Fruit fly (Drosophila melanogaster) whole organism, embryonic: Measurements from ENCODE around the gene CG42759.

Experiments
- Awh ChIP-seq: fragments of 200-800 bp; sonication (Bioruptor generic); IDR thresholded peaks from 2 replicates; pipeline ENCODE4, ENCODE4 v1.3.6; 2022; ENCODE audit warnings: missing biosample characterization, missing genetic modification characterization
- CG10267 ChIP-seq: fragments of 200-800 bp; sonication (Bioruptor generic); optimal IDR thresholded peaks from 2 replicates; lab custom pipeline; 2018; ENCODE audit warnings: missing biosample characterization, mild to moderate bottlenecking, missing genetic modification characterization, moderate library complexity
- CG10979 ChIP-seq: fragments of 200-800 bp; sonication (Bioruptor generic); optimal IDR thresholded peaks from 2 replicates; lab custom pipeline; 2018; ENCODE audit warnings: missing biosample characterization, mild to moderate bottlenecking, missing genetic modification characterization, moderate library complexity
- CG12104 ChIP-seq: fragments of 200-800 bp; sonication (Bioruptor generic); optimal IDR thresholded peaks from 3 replicates; lab custom pipeline; 2016; ENCODE audit warnings: missing biosample characterization, missing genetic modification characterization
- CG12391 ChIP-seq: fragments of 200-800 bp; sonication (Bioruptor generic); optimal IDR thresholded peaks from 3 replicates; lab custom pipeline; 2018; ENCODE audit warnings: missing biosample characterization, mild to moderate bottlenecking, missing genetic modification characterization, moderate library complexity
- CG12769 ChIP-seq: fragments of 200-800 bp; sonication (Bioruptor generic); optimal IDR thresholded peaks from 2 replicates; lab custom pipeline; 2019; ENCODE audit warnings: missing biosample characterization, mild to moderate bottlenecking, missing genetic modification characterization, moderate library complexity
- CG14441 ChIP-seq: fragments of 200-800 bp; sonication (Bioruptor generic); IDR thresholded peaks from 2 replicates; pipeline ENCODE4 v1.3.6; 2022; ENCODE audit warnings: missing biosample characterization, missing genetic modification characterization
- CG1603 ChIP-seq: fragments of 200-800 bp; sonication (Bioruptor generic); optimal IDR thresholded peaks from 2 replicates; lab custom pipeline; 2019; ENCODE audit warnings: missing biosample characterization, mild to moderate bottlenecking, missing genetic modification characterization, moderate library complexity
- CG17568 ChIP-seq: fragments of 200-800 bp; sonication (Bioruptor generic); optimal IDR thresholded peaks from 2 replicates; lab custom pipeline; 2018; ENCODE audit warnings: missing biosample characterization, mild to moderate bottlenecking, missing genetic modification characterization, moderate library complexity
- CG1792 ChIP-seq: fragments of 200-800 bp; sonication (Bioruptor generic); optimal IDR thresholded peaks from 2 replicates; lab custom pipeline; 2016; ENCODE audit warnings: missing biosample characterization, missing genetic modification characterization
- CG18262 ChIP-seq: fragments of 200-800 bp; optimal IDR thresholded peaks from 3 replicates; lab custom pipeline; 2019; ENCODE audit warnings: missing biosample characterization, mild to moderate bottlenecking, missing genetic modification characterization, moderate library complexity
- CG18764 ChIP-seq: fragments of 200-800 bp; sonication (Bioruptor generic); optimal IDR thresholded peaks from 3 replicates; lab custom pipeline; 2016; ENCODE audit warnings: missing biosample characterization, missing genetic modification characterization
- CG2116 ChIP-seq: fragments of 200-800 bp; sonication (Bioruptor generic); optimal IDR thresholded peaks from 3 replicates; lab custom pipeline; 2018; ENCODE audit warnings: missing biosample characterization, mild to moderate bottlenecking, missing genetic modification characterization
- CG2199 ChIP-seq: fragments of 200-800 bp; sonication (Bioruptor generic); IDR thresholded peaks from 3 replicates; pipeline ENCODE4 v1.3.6; 2022; ENCODE audit warnings: missing biosample characterization, missing genetic modification characterization
- CG30403 ChIP-seq: fragments of 200-800 bp; sonication (Bioruptor generic); optimal IDR thresholded peaks from 3 replicates; lab custom pipeline; 2016; ENCODE audit warnings: missing biosample characterization, missing genetic modification characterization
- CG32772 ChIP-seq: fragments of 200-800 bp; sonication (Bioruptor generic); IDR thresholded peaks from 2 replicates; pipeline ENCODE4 v1.3.6; 2022; ENCODE audit warnings: missing biosample characterization, missing genetic modification characterization
- CG33557 ChIP-seq: fragments of 200-800 bp; sonication (Bioruptor generic); optimal IDR thresholded peaks from 2 replicates; lab custom pipeline; 2019; ENCODE audit warnings: missing biosample characterization, mild to moderate bottlenecking, missing genetic modification characterization, moderate library complexity
- CG34376 ChIP-seq: fragments of 200-800 bp; sonication (Bioruptor generic); optimal IDR thresholded peaks from 2 replicates; lab custom pipeline; 2018; ENCODE audit warnings: missing biosample characterization, mild to moderate bottlenecking, missing genetic modification characterization
- CG42726 ChIP-seq: fragments of 200-800 bp; sonication (Bioruptor generic); IDR thresholded peaks from 2 replicates; pipeline ENCODE4 v1.3.6; 2022; ENCODE audit warnings: missing biosample characterization, missing genetic modification characterization; ENCODE audit not compliant: partially characterized antibody
- CG6175 ChIP-seq: fragments of 200-800 bp; sonication (Bioruptor generic); IDR thresholded peaks from 3 replicates; pipeline ENCODE4 v1.3.6; 2022; ENCODE audit warnings: missing biosample characterization, missing genetic modification characterization
- CG7839 ChIP-seq: fragments of 200-800 bp; sonication (Bioruptor generic); optimal IDR thresholded peaks from 3 replicates; lab custom pipeline; 2018; ENCODE audit warnings: missing biosample characterization, mild to moderate bottlenecking, missing genetic modification characterization, moderate library complexity
- CG7928 ChIP-seq: fragments of 200-800 bp; sonication (Bioruptor generic); optimal IDR thresholded peaks from 2 replicates; lab custom pipeline; 2017; ENCODE audit warnings: missing biosample characterization, mild to moderate bottlenecking, missing genetic modification characterization
- CG8388 ChIP-seq: fragments of 200-800 bp; sonication (Bioruptor generic); optimal IDR thresholded peaks from 2 replicates; lab custom pipeline; 2019; ENCODE audit warnings: missing biosample characterization, mild to moderate bottlenecking, missing genetic modification characterization, moderate library complexity
- CG9609 ChIP-seq: fragments of 200-800 bp; sonication (Bioruptor generic); optimal IDR thresholded peaks from 3 replicates; lab custom pipeline; 2016; ENCODE audit warnings: missing biosample characterization, missing genetic modification characterization
- Dip2 ChIP-seq: fragments of 200-800 bp; sonication (Bioruptor generic); IDR thresholded peaks from 2 replicates; pipeline ENCODE4 v1.3.6; 2022; ENCODE audit warnings: missing biosample characterization, missing genetic modification characterization
- Dp ChIP-seq: fragments of 200-800 bp; sonication (Bioruptor generic); optimal IDR thresholded peaks from 2 replicates; lab custom pipeline; 2018; ENCODE audit warnings: missing biosample characterization, mild to moderate bottlenecking, missing genetic modification characterization, moderate library complexity
- HLH4C ChIP-seq: fragments of 200-800 bp; sonication (Bioruptor generic); IDR thresholded peaks from 3 replicates; pipeline ENCODE4 v1.3.6; 2022; ENCODE audit warnings: missing biosample characterization, missing genetic modification characterization; ENCODE audit not compliant: partially characterized antibody
- Jarid2 ChIP-seq: fragments of 200-800 bp; sonication (Bioruptor generic); optimal IDR thresholded peaks from 3 replicates; lab custom pipeline; 2017; ENCODE audit warnings: mild to moderate bottlenecking, missing biosample characterization, missing genetic modification reagents, missing genetic modification characterization
- Myb ChIP-seq: fragments of 200-800 bp; sonication (Bioruptor generic); optimal IDR thresholded peaks from 2 replicates; lab custom pipeline; 2016; ENCODE audit warnings: missing biosample characterization, missing genetic modification characterization
- Poxn ChIP-seq: fragments of 200-800 bp; sonication (Bioruptor generic); IDR thresholded peaks from 2 replicates; pipeline ENCODE4 v1.3.6; 2022; ENCODE audit warnings: missing biosample characterization, missing genetic modification characterization
- Rx ChIP-seq: fragments of 200-800 bp; sonication (Bioruptor generic); IDR thresholded peaks from 2 replicates; pipeline ENCODE4 v1.3.6; 2022; ENCODE audit warnings: missing biosample characterization, missing genetic modification characterization
- Scr ChIP-seq: fragments of 200-800 bp; sonication (Bioruptor generic); IDR thresholded peaks from 2 replicates; pipeline ENCODE4 v1.3.6; 2022; ENCODE audit warnings: missing biosample characterization, missing genetic modification characterization; ENCODE audit not compliant: partially characterized antibody
- Sry-δ ChIP-seq: fragments of 200-800 bp; sonication (Bioruptor generic); optimal IDR thresholded peaks from 2 replicates; lab custom pipeline; 2016; ENCODE audit warnings: missing biosample characterization, missing genetic modification characterization
- Ssrp ChIP-seq: fragments of 200-800 bp; sonication (Bioruptor generic); optimal IDR thresholded peaks from 2 replicates; lab custom pipeline; 2018; ENCODE audit warnings: missing biosample characterization, mild to moderate bottlenecking, missing genetic modification characterization, moderate library complexity
- TFAM ChIP-seq: fragments of 200-800 bp; sonication (Bioruptor generic); optimal IDR thresholded peaks from 2 replicates; lab custom pipeline; 2017; ENCODE audit warnings: missing biosample characterization, missing genetic modification characterization, inconsistent platforms
- az2 ChIP-seq: fragments of 200-800 bp; sonication (Bioruptor generic); optimal IDR thresholded peaks from 3 replicates; lab custom pipeline; 2016; ENCODE audit warnings: missing biosample characterization, missing genetic modification characterization
- btn ChIP-seq: fragments of 200-800 bp; sonication (Bioruptor generic); optimal IDR thresholded peaks from 2 replicates; lab custom pipeline; 2016; ENCODE audit warnings: missing biosample characterization, missing genetic modification characterization
- da ChIP-seq: fragments of 200-800 bp; sonication (Bioruptor generic); optimal IDR thresholded peaks from 2 replicates; lab custom pipeline; 2016; ENCODE audit warnings: missing biosample characterization, missing genetic modification characterization
- fd3F ChIP-seq: fragments of 200-800 bp; sonication (Bioruptor generic); optimal IDR thresholded peaks from 2 replicates; lab custom pipeline; 2018; ENCODE audit warnings: missing biosample characterization, mild to moderate bottlenecking, missing genetic modification characterization, moderate library complexity
- hb ChIP-seq: fragments of 200-800 bp; sonication (Bioruptor generic); IDR thresholded peaks from 3 replicates; pipeline ENCODE4 v1.3.6; 2022; ENCODE audit warnings: missing biosample characterization, missing genetic modification characterization; ENCODE audit not compliant: partially characterized antibody
- hbn ChIP-seq: fragments of 200-800 bp; sonication (Bioruptor generic); IDR thresholded peaks from 2 replicates; pipeline ENCODE4 v1.3.6; 2022; ENCODE audit warnings: missing biosample characterization, missing genetic modification characterization; ENCODE audit not compliant: partially characterized antibody
- klu ChIP-seq: fragments of 200-800 bp; sonication (Bioruptor generic); IDR thresholded peaks from 2 replicates; pipeline ENCODE4 v1.3.6; 2022; ENCODE audit warnings: missing biosample characterization, missing genetic modification characterization
- mirr ChIP-seq: fragments of 200-800 bp; sonication (Bioruptor generic); optimal IDR thresholded peaks from 3 replicates; lab custom pipeline; 2018; ENCODE audit warnings: missing biosample characterization, mild to moderate bottlenecking, missing genetic modification characterization
- org-1 ChIP-seq: fragments of 200-800 bp; sonication (Bioruptor generic); optimal IDR thresholded peaks from 2 replicates; lab custom pipeline; 2017; ENCODE audit warnings: missing biosample characterization, missing genetic modification characterization
- stc ChIP-seq: fragments of 200-800 bp; sonication (Bioruptor generic); IDR thresholded peaks from 2 replicates; pipeline ENCODE4 v1.3.6; 2022; ENCODE audit warnings: missing biosample characterization, missing genetic modification characterization
- tio ChIP-seq: fragments of 200-800 bp; sonication (Bioruptor generic); optimal IDR thresholded peaks from 2 replicates; lab custom pipeline; 2017; ENCODE audit warnings: missing biosample characterization, missing genetic modification characterization, inconsistent platforms
- trem ChIP-seq: fragments of 200-800 bp; optimal IDR thresholded peaks from 3 replicates; lab custom pipeline; 2019; ENCODE audit warnings: missing biosample characterization, mild to moderate bottlenecking, missing genetic modification characterization, moderate library complexity
- trh ChIP-seq: fragments of 200-800 bp; sonication (Bioruptor generic); optimal IDR thresholded peaks from 2 replicates; lab custom pipeline; 2016; ENCODE audit warnings: missing biosample characterization, missing genetic modification characterization

CG42759 gene

dm6 chr3R:10139649-10140598, 2.9 kb upstream of the CG42759 start, which contains the start of gene tws (continued):
- TF ChIP-seq CG1603 (peak; percentile 72), Ssrp (tag; lab: Kevin White, UChicago) (peak; percentile 35), CG6175 (GFP tag; lab: Robert Waterston, UW) (0 out of 3 replicates have a peak, but pooled peaks have one; percentile 37), az2 (GFP tag; lab: Kevin White, UChicago) (peak; percentile 20), Myb (GFP tag; lab: Kevin White, UChicago) (peak; percentile 19), Jarid2 (GFP tag; lab: Kevin White, UChicago) (peak; percentile 57), CG12769 (tag; lab: Kevin White, UChicago) (peak; percentile 83), Awh (GFP tag; lab: Robert Waterston, UW) (peak; percentile 90), CG7839 (tag; lab: Kevin White, UChicago) (peak; percentile 51), CG1792 (peak; percentile 21), trem (tag; lab: Kevin White, UChicago) (no peak), TFAM (GFP tag; lab: Kevin White, UChicago) (no peak), CG2116 (GFP tag; lab: Kevin White, UChicago) (no peak), Dp (GFP tag; lab: Kevin White, UChicago) (no peak), CG10267 (peak; percentile 27), CG14441 (GFP tag; lab: Robert Waterston, UW) (peak; percentile 72), klu (GFP tag; lab: Robert Waterston, UW) (no peak), CG7928 (GFP tag; lab: Kevin White, UChicago) (no peak), HLH4C (GFP tag; lab: Robert Waterston, UW) (no peak), tio (GFP tag; lab: Kevin White, UChicago) (peak; percentile 35), CG34376 (GFP tag; lab: Kevin White, UChicago) (peak; percentile 36), CG12391 (peak; percentile 29), hbn (GFP tag; lab: Robert Waterston, UW) (no peak), fd3F (GFP tag; lab: Kevin White, UChicago) (peak; percentile 55), CG42726 (no peak), CG32772 (GFP tag; lab: Robert Waterston, UW) (no peak), Dip2 (no peak), CG8388 (GFP tag; lab: Kevin White, UChicago) (peak; percentile 6), da (GFP tag; lab: Kevin White, UChicago) (no peak), Sry-δ (GFP tag; lab: Kevin White, UChicago) (peak; percentile 10), CG17568 (GFP tag; lab: Kevin White, UChicago) (peak; percentile 60), CG30403 (peak; percentile 50), CG18262 (tag; lab: Kevin White, UChicago) (peak; percentile 57), trh (GFP tag; lab: Kevin White, UChicago) (no peak), CG33557 (no peak), Rx (GFP tag; lab: Robert Waterston, UW) (no peak), CG9609 (GFP tag; lab: Kevin White, UChicago) (no peak), hb (GFP tag; lab: Robert Waterston, UW) (no peak), CG10979 (tag; lab: Kevin White, UChicago) (peak; percentile 29), Scr (GFP tag; lab: Robert Waterston, UW) (no peak), Poxn (GFP tag; lab: Robert Waterston, UW) (no peak), stc (GFP tag; lab: Robert Waterston, UW) (peak; percentile 63; the same call in 1 of the 2 replicates), org-1 (GFP tag; lab: Kevin White, UChicago) (peak; percentile 51), CG18764 (no peak), btn (no peak), CG2199 (GFP tag; lab: Robert Waterston, UW) (peak; percentile 59; the same call in 1 of the 3 replicates), mirr (GFP tag; lab: Kevin White, UChicago) (peak; percentile 83), CG12104 (GFP tag; lab: Kevin White, UChicago) (peak; percentile 12)
